Worm (Caenorhabditis elegans) whole organism, mixed stage, embryonic: ENCODE measurements around the gene aakb-2.

Source experiments
- lsy-2 ChIP-seq: fragments of 150-350 bp; optimal IDR thresholded peaks from 2 replicates; lab custom pipeline; 2014; ENCODE audit warnings: missing biosample characterization, missing genetic modification characterization
- mab-5 ChIP-seq: fragments of 150-350 bp; optimal IDR thresholded peaks from 2 replicates; lab custom pipeline; 2014; ENCODE audit warnings: missing biosample characterization, missing genetic modification characterization
- mep-1 ChIP-seq: fragments of 150-350 bp; optimal IDR thresholded peaks from 2 replicates; lab custom pipeline; 2017; ENCODE audit warnings: missing biosample characterization, missing genetic modification reagents, missing genetic modification characterization, inconsistent platforms
- snpc-4 ChIP-seq: fragments of 150-350 bp; optimal IDR thresholded peaks from 2 replicates; lab custom pipeline; 2014; ENCODE audit warnings: missing biosample characterization, missing genetic modification characterization

ce11 chrIII:11274590-11275116, 37.7 kb downstream of the aakb-2 start, which contains the start of gene Y47D3A.20:
- no peak for TF ChIP-seq lsy-2 (tag; lab: Kevin White, UChicago)
- no peak for TF ChIP-seq mep-1
- no peak for TF ChIP-seq snpc-4 (tag; lab: Kevin White, UChicago)
- TF ChIP-seq mab-5 (tag; lab: Kevin White, UChicago), result no peak
